Worm (Caenorhabditis elegans) whole organism, L1 larva: ENCODE measurements around the gene B0336.7.

Source experiments
- alr-1 ChIP-seq: fragments of 200-800 bp; sonication (Bioruptor generic); optimal IDR thresholded peaks from 2 replicates; lab custom pipeline; 2018; ENCODE audit warnings: borderline replicate concordance, mild to moderate bottlenecking, missing genetic modification characterization, missing compliant biosample characterization
- ces-1 ChIP-seq: fragments of 150-350 bp; optimal IDR thresholded peaks from 2 replicates; lab custom pipeline; 2014; ENCODE audit warnings: missing biosample characterization, missing genetic modification reagents, missing genetic modification characterization
- dpl-1 ChIP-seq, 3 experiments: fragments of 150-350 bp in 2 of 3; sonication (generic microtip) in 1 of 3; optimal IDR thresholded peaks; 2 replicates each; lab custom pipeline; 2014 to 2017; ENCODE audit warnings: missing biosample characterization in 3 of 3, missing genetic modification characterization in 3 of 3, missing genetic modification reagents in 3 of 3
- lin-15B ChIP-seq: fragments of 150-350 bp; sonication (generic microtip); optimal IDR thresholded peaks from 3 replicates; lab custom pipeline; 2014; ENCODE audit warnings: missing biosample characterization, missing genetic modification characterization
- lsy-2 ChIP-seq, 2 experiments: fragments of 150-350 bp; optimal IDR thresholded peaks; 2 replicates each; lab custom pipeline; 2014; ENCODE audit warnings: missing biosample characterization in 2 of 2, missing genetic modification characterization in 2 of 2
- unc-130 ChIP-seq: fragments of 150-350 bp; optimal IDR thresholded peaks from 2 replicates; lab custom pipeline; 2017; ENCODE audit warnings: missing biosample characterization, missing genetic modification characterization, inconsistent platforms

DNA sequence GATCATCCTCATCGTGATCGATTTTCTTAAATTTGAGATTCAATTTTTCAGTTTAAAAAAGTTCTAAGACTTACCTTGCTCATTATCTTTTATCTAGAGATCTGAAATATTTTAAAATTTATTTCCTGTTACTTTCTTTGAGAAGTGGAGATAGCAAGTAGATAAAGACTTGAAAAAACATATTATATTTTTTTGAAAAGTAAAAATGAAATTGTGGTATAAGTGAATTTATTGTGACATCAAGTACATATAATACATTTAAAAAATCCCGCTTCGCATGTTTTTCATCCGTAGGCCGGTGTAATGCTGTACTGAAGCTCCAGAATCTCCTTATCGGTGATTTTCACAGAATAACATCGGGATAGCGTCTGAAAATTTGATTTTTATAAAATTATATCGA is at the start of gene B0336.7:
- no peak for TF ChIP-seq dpl-1 (GFP tag; optimal IDR thresholded peaks at IDR 0.05; lab: Kevin White, UChicago)
- no peak for TF ChIP-seq alr-1 (tag; lab: Kevin White, UChicago)
- no peak for TF ChIP-seq unc-130
- no peak for TF ChIP-seq ces-1 (GFP tag; lab: Kevin White, UChicago)
- no peak for TF ChIP-seq lin-15B (tag; lab: Kevin White, UChicago)
- no peak for TF ChIP-seq lsy-2 (tag; optimal IDR thresholded peaks at IDR 0.05; lab: Kevin White, UChicago)
